Fruit fly (Drosophila melanogaster) whole organism, adult: ENCODE results near the gene CG7367.

ENCODE experiments used
- CG1620 ChIP-seq: fragments of 200-800 bp; sonication (Bioruptor generic); optimal IDR thresholded peaks from 2 replicates; lab custom pipeline; 2016; ENCODE audit warnings: missing biosample characterization, missing genetic modification characterization
- CG33017 ChIP-seq: fragments of 200-800 bp; sonication (Bioruptor generic); optimal IDR thresholded peaks from 2 replicates; lab custom pipeline; 2018; ENCODE audit warnings: missing biosample characterization, mild to moderate bottlenecking, missing genetic modification characterization, moderate library complexity
- CG7101 ChIP-seq: fragments of 200-800 bp; sonication (Bioruptor generic); optimal IDR thresholded peaks from 2 replicates; lab custom pipeline; 2018; ENCODE audit warnings: missing biosample characterization, mild to moderate bottlenecking, missing genetic modification characterization, moderate library complexity
- Clk ChIP-seq: fragments of 200-800 bp; sonication (Bioruptor generic); optimal IDR thresholded peaks from 2 replicates; lab custom pipeline; 2017; ENCODE audit warnings: missing biosample characterization, missing genetic modification characterization
- Mnt ChIP-seq: fragments of 200-800 bp; sonication (Bioruptor generic); optimal IDR thresholded peaks from 2 replicates; lab custom pipeline; 2016; ENCODE audit warnings: missing biosample characterization, mild to moderate bottlenecking, missing genetic modification characterization
- kay ChIP-seq: fragments of 200-800 bp; sonication (Bioruptor generic); peaks from one replicate; lab custom pipeline; 2016; ENCODE audit warnings: missing biosample characterization, missing genetic modification characterization, borderline replicate concordance
- pad ChIP-seq: fragments of 200-800 bp; sonication (Bioruptor generic); optimal IDR thresholded peaks from 3 replicates; lab custom pipeline; 2017; ENCODE audit warnings: missing biosample characterization, missing genetic modification characterization, mild to moderate bottlenecking, moderate library complexity, missing genetic modification reagents
- tj ChIP-seq: fragments of 200-800 bp; sonication (Bioruptor generic); optimal IDR thresholded peaks from 3 replicates; lab custom pipeline; 2017; ENCODE audit warnings: missing biosample characterization, mild to moderate bottlenecking, missing genetic modification characterization, moderate library complexity

DNA sequence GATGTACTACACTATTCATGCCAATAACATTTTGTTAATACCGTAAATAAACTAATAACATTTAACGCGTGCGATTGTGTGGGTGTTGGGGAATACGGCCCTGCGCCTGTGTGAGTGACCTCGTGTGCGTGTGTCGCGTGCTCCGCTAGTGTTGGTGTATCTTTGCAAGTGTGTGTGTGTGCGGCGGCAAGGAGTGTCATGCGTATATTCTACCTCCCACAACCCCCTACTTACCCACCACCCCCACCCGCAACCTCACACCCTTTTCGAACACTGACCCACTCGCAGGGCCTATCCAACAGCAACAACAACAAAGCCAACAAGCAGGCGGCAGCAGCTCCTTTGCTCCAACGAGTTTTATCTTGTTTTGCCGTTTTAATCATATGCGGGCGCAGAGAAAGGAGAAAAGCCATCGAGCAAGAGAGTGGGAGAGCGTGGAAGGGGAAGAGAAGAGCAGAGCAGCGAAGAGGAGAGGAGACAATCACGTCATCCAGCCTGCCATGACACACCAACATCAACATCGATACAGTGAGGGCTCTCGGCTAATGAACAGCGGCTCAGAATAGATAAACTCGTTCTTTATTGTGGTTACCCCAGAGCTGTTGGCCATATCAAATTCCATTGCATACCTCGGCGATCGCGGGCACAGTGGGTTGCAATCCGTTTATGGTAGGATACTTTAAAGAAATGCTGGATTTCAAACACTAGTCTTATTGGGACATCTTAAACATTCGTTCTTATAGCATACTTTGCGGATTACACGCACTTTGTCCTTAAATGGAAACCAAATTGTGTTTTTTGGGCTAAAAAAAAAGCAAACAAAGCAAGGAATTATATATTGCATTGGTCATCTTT, 45.0 kb upstream of the CG7367 start:
- TF ChIP-seq Mnt (GFP tag; lab: Kevin White, UChicago) (no peak), CG33017 (tag; lab: Kevin White, UChicago) (no peak), CG1620 (GFP tag; lab: Kevin White, UChicago) (no peak), CG7101 (tag; lab: Kevin White, UChicago) (no peak), pad (peak; percentile 79), Clk (GFP tag; lab: Kevin White, UChicago) (peak; percentile 15), tj (GFP tag; lab: Kevin White, UChicago) (no peak), kay (GFP tag; lab: Kevin White, UChicago) (no peak)
